Fruit fly (Drosophila melanogaster) whole organism, embryonic: ENCODE measurements around the gene IM33.

Experiments
- Aef1 ChIP-seq: fragments of 200-800 bp; sonication (Bioruptor generic); IDR thresholded peaks from 3 replicates; pipeline ENCODE4 v1.3.6; 2022; ENCODE audit warnings: missing biosample characterization, missing genetic modification characterization
- Atf6 ChIP-seq: fragments of 200-800 bp; sonication (Bioruptor generic); IDR thresholded peaks from 2 replicates; pipeline ENCODE4 v1.3.6; 2022; ENCODE audit warnings: missing biosample characterization, missing genetic modification characterization
- B-H1 ChIP-seq: fragments of 200-800 bp; sonication (Bioruptor generic); IDR thresholded peaks from 3 replicates; pipeline ENCODE4 v1.3.6; 2022; ENCODE audit warnings: missing biosample characterization, missing genetic modification characterization
- CG11504 ChIP-seq: fragments of 200-800 bp; sonication (Bioruptor generic); optimal IDR thresholded peaks from 3 replicates; lab custom pipeline; 2019; ENCODE audit warnings: missing biosample characterization, mild to moderate bottlenecking, missing genetic modification characterization, moderate library complexity
- CG13894 ChIP-seq: fragments of 200-800 bp; sonication (Bioruptor generic); optimal IDR thresholded peaks from 3 replicates; lab custom pipeline; 2018; ENCODE audit warnings: missing biosample characterization, mild to moderate bottlenecking, missing genetic modification characterization, moderate library complexity
- CG14050 ChIP-seq: fragments of 200-800 bp; sonication (Bioruptor generic); IDR thresholded peaks from 3 replicates; pipeline ENCODE4 v1.3.6; 2022; ENCODE audit warnings: missing biosample characterization, missing genetic modification characterization
- CG1529 ChIP-seq: fragments of 200-800 bp; sonication (Bioruptor generic); optimal IDR thresholded peaks from 3 replicates; lab custom pipeline; 2018; ENCODE audit warnings: missing biosample characterization, missing genetic modification characterization
- CG15601 ChIP-seq: fragments of 200-800 bp; sonication (Bioruptor generic); optimal IDR thresholded peaks from 3 replicates; lab custom pipeline; 2019; ENCODE audit warnings: missing biosample characterization, mild to moderate bottlenecking, missing genetic modification characterization, moderate library complexity
- CG1603 ChIP-seq: fragments of 200-800 bp; sonication (Bioruptor generic); optimal IDR thresholded peaks from 2 replicates; lab custom pipeline; 2019; ENCODE audit warnings: missing biosample characterization, mild to moderate bottlenecking, missing genetic modification characterization, moderate library complexity
- CG18262 ChIP-seq: fragments of 200-800 bp; optimal IDR thresholded peaks from 3 replicates; lab custom pipeline; 2019; ENCODE audit warnings: missing biosample characterization, mild to moderate bottlenecking, missing genetic modification characterization, moderate library complexity
- CG1832 ChIP-seq: fragments of 200-800 bp; sonication (Bioruptor generic); optimal IDR thresholded peaks from 2 replicates; lab custom pipeline; 2017; ENCODE audit warnings: missing biosample characterization, mild to moderate bottlenecking, missing genetic modification characterization, inconsistent platforms
- CG18599 ChIP-seq: fragments of 200-800 bp; sonication (Bioruptor generic); optimal IDR thresholded peaks from 3 replicates; lab custom pipeline; 2017; ENCODE audit warnings: missing biosample characterization, missing genetic modification characterization, mild to moderate bottlenecking, moderate library complexity, missing genetic modification reagents
- CG2116 ChIP-seq: fragments of 200-800 bp; sonication (Bioruptor generic); optimal IDR thresholded peaks from 3 replicates; lab custom pipeline; 2018; ENCODE audit warnings: missing biosample characterization, mild to moderate bottlenecking, missing genetic modification characterization
- CG2678 ChIP-seq: fragments of 200-800 bp; sonication (Bioruptor generic); optimal IDR thresholded peaks from 3 replicates; lab custom pipeline; 2019; ENCODE audit warnings: missing biosample characterization, mild to moderate bottlenecking, missing genetic modification characterization, moderate library complexity
- CG32532 ChIP-seq: fragments of 200-800 bp; sonication (Bioruptor generic); IDR thresholded peaks from 2 replicates; pipeline ENCODE4 v1.3.6; 2022; ENCODE audit warnings: missing biosample characterization, missing genetic modification characterization
- CG34376 ChIP-seq: fragments of 200-800 bp; sonication (Bioruptor generic); optimal IDR thresholded peaks from 2 replicates; lab custom pipeline; 2018; ENCODE audit warnings: missing biosample characterization, mild to moderate bottlenecking, missing genetic modification characterization
- CG8924 ChIP-seq: fragments of 200-800 bp; optimal IDR thresholded peaks from 3 replicates; lab custom pipeline; 2019; ENCODE audit warnings: missing biosample characterization, mild to moderate bottlenecking, missing genetic modification characterization, moderate library complexity
- CG9437 ChIP-seq: fragments of 200-800 bp; sonication (Bioruptor generic); optimal IDR thresholded peaks from 2 replicates; lab custom pipeline; 2018; ENCODE audit warnings: missing biosample characterization, mild to moderate bottlenecking, missing genetic modification characterization
- Ets97D ChIP-seq: fragments of 200-800 bp; sonication (Bioruptor generic); optimal IDR thresholded peaks from 3 replicates; lab custom pipeline; 2016; ENCODE audit warnings: missing biosample characterization, missing genetic modification characterization
- Fer1 ChIP-seq: fragments of 200-800 bp; sonication (Bioruptor generic); optimal IDR thresholded peaks from 2 replicates; lab custom pipeline; 2017; ENCODE audit warnings: missing biosample characterization, mild to moderate bottlenecking, missing genetic modification characterization
- Hmx ChIP-seq: fragments of 200-800 bp; sonication (Bioruptor generic); optimal IDR thresholded peaks from 2 replicates; lab custom pipeline; 2016; ENCODE audit warnings: missing biosample characterization, missing genetic modification characterization
- Hr3 ChIP-seq: fragments of 200-800 bp; sonication (Bioruptor generic); optimal IDR thresholded peaks from 3 replicates; lab custom pipeline; 2016; ENCODE audit warnings: missing biosample characterization, missing genetic modification characterization
- Oli ChIP-seq: fragments of 200-800 bp; sonication (Bioruptor generic); optimal IDR thresholded peaks from 2 replicates; lab custom pipeline; 2018; ENCODE audit warnings: missing biosample characterization, mild to moderate bottlenecking, missing genetic modification characterization, moderate library complexity
- Rfx ChIP-seq: fragments of 200-800 bp; sonication (Bioruptor generic); IDR thresholded peaks from 2 replicates; pipeline ENCODE4 v1.3.6; 2022; ENCODE audit warnings: missing biosample characterization, missing genetic modification characterization
- Six4 ChIP-seq: fragments of 200-800 bp; sonication (Bioruptor generic); optimal IDR thresholded peaks from 2 replicates; lab custom pipeline; 2016; ENCODE audit warnings: missing biosample characterization, missing genetic modification characterization
- Sry-δ ChIP-seq: fragments of 200-800 bp; sonication (Bioruptor generic); optimal IDR thresholded peaks from 2 replicates; lab custom pipeline; 2016; ENCODE audit warnings: missing biosample characterization, missing genetic modification characterization
- Taf1 ChIP-seq: fragments of 200-800 bp; sonication (Bioruptor generic); IDR thresholded peaks from 2 replicates; pipeline ENCODE4 v1.3.6; 2022; ENCODE audit warnings: missing biosample characterization, missing genetic modification characterization
- aop ChIP-seq: fragments of 200-800 bp; sonication (Bioruptor generic); IDR thresholded peaks from 2 replicates; pipeline ENCODE4 v1.3.6; 2022; ENCODE audit warnings: missing biosample characterization, missing genetic modification characterization
- bsh ChIP-seq, 2 experiments: fragments of 200-800 bp; sonication (Bioruptor generic); optimal IDR thresholded peaks; 2 replicates each; lab custom pipeline; 2017 to 2018; ENCODE audit warnings: mild to moderate bottlenecking in 2 of 2, missing biosample characterization in 2 of 2, missing genetic modification characterization in 2 of 2, moderate library complexity in 1 of 2
- crol ChIP-seq: fragments of 200-800 bp; sonication (Bioruptor generic); IDR thresholded peaks from 2 replicates; pipeline ENCODE4 v1.3.6; 2022; ENCODE audit warnings: missing biosample characterization, missing genetic modification characterization
- danr ChIP-seq: fragments of 200-800 bp; sonication (Bioruptor generic); IDR thresholded peaks from 2 replicates; pipeline ENCODE4 v1.3.6; 2022; ENCODE audit warnings: missing biosample characterization, missing genetic modification characterization
- exex ChIP-seq: fragments of 200-800 bp; sonication (Bioruptor generic); optimal IDR thresholded peaks from 4 replicates; lab custom pipeline; 2018; ENCODE audit warnings: missing biosample characterization, mild to moderate bottlenecking, missing genetic modification characterization, moderate library complexity
- fd64A ChIP-seq: fragments of 200-800 bp; sonication (Bioruptor generic); optimal IDR thresholded peaks from 3 replicates; lab custom pipeline; 2018; ENCODE audit warnings: missing biosample characterization, mild to moderate bottlenecking, missing genetic modification characterization
- grau ChIP-seq: fragments of 200-800 bp; optimal IDR thresholded peaks from 3 replicates; lab custom pipeline; 2019; ENCODE audit warnings: missing biosample characterization, mild to moderate bottlenecking, missing genetic modification characterization, moderate library complexity
- hth ChIP-seq: fragments of >200 bp; optimal IDR thresholded peaks from 2 replicates; lab custom pipeline; 2017; ENCODE audit warnings: inconsistent platforms
- jing ChIP-seq: fragments of 200-800 bp; sonication (Bioruptor generic); optimal IDR thresholded peaks from 2 replicates; lab custom pipeline; 2018; ENCODE audit warnings: missing biosample characterization, mild to moderate bottlenecking, missing genetic modification characterization
- luna ChIP-seq: fragments of 200-800 bp; sonication (Bioruptor generic); optimal IDR thresholded peaks from 2 replicates; lab custom pipeline; 2016; ENCODE audit warnings: missing biosample characterization, missing genetic modification characterization
- nerfin-1 ChIP-seq: fragments of 200-800 bp; sonication (Bioruptor generic); optimal IDR thresholded peaks from 3 replicates; lab custom pipeline; 2019; ENCODE audit warnings: missing biosample characterization, mild to moderate bottlenecking, missing genetic modification characterization, moderate library complexity
- nmo ChIP-seq: fragments of 200-800 bp; sonication (Bioruptor generic); optimal IDR thresholded peaks from 2 replicates; lab custom pipeline; 2018; ENCODE audit warnings: missing biosample characterization, mild to moderate bottlenecking, missing genetic modification characterization, moderate library complexity
- nom ChIP-seq: fragments of 200-800 bp; sonication (Bioruptor generic); optimal IDR thresholded peaks from 2 replicates; lab custom pipeline; 2017; ENCODE audit warnings: missing biosample characterization, missing genetic modification characterization, mild to moderate bottlenecking, moderate library complexity, missing genetic modification reagents
- pita ChIP-seq: fragments of 200-800 bp; sonication (Bioruptor generic); optimal IDR thresholded peaks from 2 replicates; lab custom pipeline; 2017; ENCODE audit warnings: missing biosample characterization, mild to moderate bottlenecking, missing genetic modification characterization
- salm ChIP-seq: fragments of 200-800 bp; sonication (Bioruptor generic); optimal IDR thresholded peaks from 2 replicates; lab custom pipeline; 2018; ENCODE audit warnings: missing biosample characterization, mild to moderate bottlenecking, missing genetic modification characterization
- shn ChIP-seq: fragments of 200-800 bp; sonication (Bioruptor generic); optimal IDR thresholded peaks from 3 replicates; lab custom pipeline; 2016; ENCODE audit warnings: missing biosample characterization, missing genetic modification characterization
- sr ChIP-seq: fragments of 200-800 bp; sonication (Bioruptor generic); IDR thresholded peaks from 3 replicates; pipeline ENCODE4 v1.3.6; 2022; ENCODE audit warnings: missing biosample characterization, missing genetic modification characterization
- tap ChIP-seq: fragments of 200-800 bp; optimal IDR thresholded peaks from 3 replicates; lab custom pipeline; 2019; ENCODE audit warnings: missing biosample characterization, mild to moderate bottlenecking, missing genetic modification characterization, moderate library complexity
- tna ChIP-seq: fragments of 200-800 bp; sonication (Bioruptor generic); IDR thresholded peaks from 2 replicates; pipeline ENCODE4 v1.3.6; 2022; ENCODE audit warnings: missing biosample characterization, missing genetic modification characterization; ENCODE audit not compliant: partially characterized antibody
- toy ChIP-seq: fragments of 200-800 bp; sonication (Bioruptor generic); IDR thresholded peaks from 2 replicates; pipeline ENCODE4 v1.3.6; 2022; ENCODE audit warnings: missing biosample characterization, missing genetic modification characterization
- trh ChIP-seq: fragments of 200-800 bp; sonication (Bioruptor generic); optimal IDR thresholded peaks from 2 replicates; lab custom pipeline; 2016; ENCODE audit warnings: missing biosample characterization, missing genetic modification characterization
- vfl ChIP-seq: fragments of 200-800 bp; sonication (Bioruptor generic); optimal IDR thresholded peaks from 2 replicates; lab custom pipeline; 2016; ENCODE audit warnings: missing biosample characterization, missing genetic modification characterization
- vvl ChIP-seq: fragments of 200-800 bp; sonication (Bioruptor generic); IDR thresholded peaks from 2 replicates; pipeline ENCODE4 v1.3.6; 2022; ENCODE audit warnings: missing biosample characterization, missing genetic modification characterization
- wor ChIP-seq: fragments of 200-800 bp; sonication (Bioruptor generic); IDR thresholded peaks from 2 replicates; pipeline ENCODE4 v1.3.6; 2022; ENCODE audit warnings: missing biosample characterization, missing genetic modification characterization

The IM33 gene

DNA sequence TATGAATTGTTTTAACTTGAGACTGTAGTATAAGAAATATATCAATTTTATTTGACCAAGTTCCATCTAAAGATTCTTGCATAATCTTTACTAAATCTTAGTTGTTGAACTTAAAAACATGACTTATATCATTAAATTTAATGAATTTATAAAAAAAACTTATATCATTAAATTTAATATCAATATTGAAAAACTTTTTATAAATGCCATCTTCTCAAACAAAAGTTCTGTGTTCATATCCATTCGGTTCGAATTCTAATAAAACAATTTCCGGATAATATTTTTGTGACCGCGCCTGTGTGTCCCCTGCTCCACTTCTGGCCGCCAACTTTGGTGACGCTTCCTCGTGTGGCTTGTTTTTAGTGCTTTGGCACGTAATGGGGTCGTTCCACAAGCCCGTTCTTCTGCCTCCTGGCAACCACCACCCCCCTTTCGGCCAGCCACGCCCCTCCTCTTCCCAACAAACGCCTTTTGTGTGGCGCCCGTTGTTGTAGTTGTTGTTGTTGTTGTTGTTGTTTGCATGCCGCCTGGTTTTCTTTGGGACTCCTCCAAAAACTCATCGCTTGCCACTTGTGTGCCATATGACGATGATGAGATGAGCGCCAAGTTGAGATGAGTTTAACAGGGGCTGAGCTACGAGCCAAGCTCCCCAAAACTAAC is 40.7 kb upstream of the IM33 start (continued):
- TF ChIP-seq CG34376 (GFP tag; lab: Kevin White, UChicago) (no peak), nom (no peak), CG1603 (no peak), CG8924 (tag; lab: Kevin White, UChicago) (no peak), nmo (GFP tag; lab: Kevin White, UChicago) (peak; percentile 1), Fer1 (GFP tag; lab: Kevin White, UChicago) (peak; percentile 15), luna (GFP tag; lab: Kevin White, UChicago) (no peak), CG13894 (tag; lab: Kevin White, UChicago) (peak; percentile 61), fd64A (GFP tag; lab: Kevin White, UChicago) (no peak), vvl (GFP tag; lab: Robert Waterston, UW) (no peak), CG18599 (GFP tag; lab: Kevin White, UChicago) (peak; percentile 24), grau (tag; lab: Kevin White, UChicago) (peak; percentile 25), CG18262 (tag; lab: Kevin White, UChicago) (peak; percentile 18), vfl (GFP tag; lab: Kevin White, UChicago) (no peak), Ets97D (GFP tag; lab: Kevin White, UChicago) (no peak), Hmx (no peak), CG9437 (GFP tag; lab: Kevin White, UChicago) (peak; percentile 1), danr (GFP tag; lab: Robert Waterston, UW) (no peak), toy (no peak), Six4 (no peak), aop (GFP tag; lab: Robert Waterston, UW) (no peak), CG14050 (GFP tag; lab: Robert Waterston, UW) (no peak), wor (GFP tag; lab: Robert Waterston, UW) (no peak), CG15601 (tag; lab: Kevin White, UChicago) (no peak), shn (no peak), jing (no peak), B-H1 (no peak), sr (no peak), Atf6 (GFP tag; lab: Robert Waterston, UW) (no peak), Aef1 (GFP tag; lab: Robert Waterston, UW) (no peak), hth (lab: Kevin White, UChicago) (no peak), bsh (GFP tag; optimal IDR thresholded peaks at IDR 0.05; lab: Kevin White, UChicago) (no peak), exex (tag; lab: Kevin White, UChicago) (no peak), Rfx (GFP tag; lab: Robert Waterston, UW) (peak; percentile 19; the same call in 1 of the 2 replicates), crol (GFP tag; lab: Robert Waterston, UW) (peak; percentile 69), CG1832 (no peak), trh (no peak), Sry-δ (GFP tag; lab: Kevin White, UChicago) (no peak), tap (tag; lab: Kevin White, UChicago) (no peak), CG2116 (GFP tag; lab: Kevin White, UChicago) (no peak), CG1529 (GFP tag; lab: Kevin White, UChicago) (no peak), salm (no peak), Hr3 (GFP tag; lab: Kevin White, UChicago) (peak; percentile 3), tna (no peak), CG32532 (GFP tag; lab: Robert Waterston, UW) (0 out of 2 replicates have a peak, but pooled peaks have one; percentile 28), CG2678 (peak; percentile 60), nerfin-1 (tag; lab: Kevin White, UChicago) (no peak), Oli (tag; lab: Kevin White, UChicago) (peak; percentile 25), Taf1 (no peak), CG11504 (tag; lab: Kevin White, UChicago) (peak; percentile 47), pita (no peak)
